Fruit fly (Drosophila melanogaster): ENCODE results near the gene Mst33A.

Gene Mst33A

DNA sequence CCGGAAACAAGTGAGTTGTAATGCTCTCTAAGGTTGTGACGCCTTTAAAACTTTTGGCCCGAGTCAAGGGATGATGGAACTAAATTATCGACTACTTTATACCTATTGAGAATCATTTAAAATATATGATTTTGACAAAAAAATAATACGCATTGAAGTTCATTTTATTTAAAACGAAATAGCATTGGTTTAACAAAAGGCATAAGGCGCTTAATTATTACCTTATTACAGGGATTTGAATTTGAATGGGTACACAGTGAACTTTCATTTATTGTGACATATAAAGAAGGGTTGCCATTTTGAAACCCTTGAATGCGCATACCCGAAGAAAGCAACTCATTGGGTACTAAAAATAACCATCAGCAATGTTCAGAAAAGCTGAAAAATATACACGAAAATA lies 2.4 kb upstream of the Mst33A start (continued):
- TF ChIP-seq tll (GFP tag; optimal IDR thresholded peaks at IDR 0.05) (no peak), Xbp1 (GFP tag; optimal IDR thresholded peaks at IDR 0.05) (peak; percentile 26), CG14710 (tag; optimal IDR thresholded peaks at IDR 0.05) (no peak), CG10543 (GFP tag; optimal IDR thresholded peaks at IDR 0.05) (no peak), odd (GFP tag; optimal IDR thresholded peaks at IDR 0.05) (no peak), sd (tag; optimal IDR thresholded peaks at IDR 0.05) (no peak), ewg (GFP tag; optimal IDR thresholded peaks at IDR 0.05) (no peak), CG17612 (GFP tag; IDR thresholded peaks at IDR 0.05) (no peak), trh (GFP tag; optimal IDR thresholded peaks at IDR 0.05) (no peak), CG17359 (tag; optimal IDR thresholded peaks at IDR 0.05) (peak; percentile 23), CG34376 (GFP tag; optimal IDR thresholded peaks at IDR 0.05) (no peak), HLHmδ (GFP tag; optimal IDR thresholded peaks at IDR 0.05) (no peak), H15 (GFP tag; IDR thresholded peaks at IDR 0.05) (no peak), CG2678 (tag; optimal IDR thresholded peaks at IDR 0.05) (peak; percentile 47), CG12071 (GFP tag; optimal IDR thresholded peaks at IDR 0.05) (no peak), D (optimal IDR thresholded peaks at IDR 0.05) (no peak), D (GFP tag; optimal IDR thresholded peaks at IDR 0.05) (peak; percentile 6), tio (GFP tag; optimal IDR thresholded peaks at IDR 0.05) (peak; percentile 2), Dp (GFP tag; optimal IDR thresholded peaks at IDR 0.05) (no peak), dysf (GFP tag; IDR thresholded peaks at IDR 0.05) (0 out of 3 replicates have a peak, but pooled peaks have one; percentile 42), en (GFP tag; optimal IDR thresholded peaks at IDR 0.05) (no peak), scrt (GFP tag; optimal IDR thresholded peaks at IDR 0.05) (peak; percentile 13), lab (GFP tag; optimal IDR thresholded peaks at IDR 0.05) (peak; percentile 35), CG6689 (GFP tag; IDR thresholded peaks at IDR 0.05) (no peak), HHEX (GFP tag; optimal IDR thresholded peaks at IDR 0.05) (no peak), CG9932 (GFP tag; IDR thresholded peaks at IDR 0.05) (no peak), CG13287 (GFP tag; IDR thresholded peaks at IDR 0.05; ENCODE audit: partially characterized antibody) (no peak), usp (GFP tag; optimal IDR thresholded peaks at IDR 0.05) (no peak), Ptx1 (GFP tag; IDR thresholded peaks at IDR 0.05) (peak; percentile 43), Dad (GFP tag; optimal IDR thresholded peaks at IDR 0.05) (no peak), unpg (GFP tag; optimal IDR thresholded peaks at IDR 0.05) (peak; percentile 13), Sox100B (GFP tag; optimal IDR thresholded peaks at IDR 0.05) (peak; percentile 15), trem (tag; optimal IDR thresholded peaks at IDR 0.05) (no peak), Pdp1 (GFP tag; optimal IDR thresholded peaks at IDR 0.05) (no peak), unc-4 (GFP tag; IDR thresholded peaks at IDR 0.05; ENCODE audit: partially characterized antibody) (no peak), CG11085 (GFP tag; IDR thresholded peaks at IDR 0.05) (no peak), z (GFP tag; IDR thresholded peaks at IDR 0.05) (no peak)

DNA sequence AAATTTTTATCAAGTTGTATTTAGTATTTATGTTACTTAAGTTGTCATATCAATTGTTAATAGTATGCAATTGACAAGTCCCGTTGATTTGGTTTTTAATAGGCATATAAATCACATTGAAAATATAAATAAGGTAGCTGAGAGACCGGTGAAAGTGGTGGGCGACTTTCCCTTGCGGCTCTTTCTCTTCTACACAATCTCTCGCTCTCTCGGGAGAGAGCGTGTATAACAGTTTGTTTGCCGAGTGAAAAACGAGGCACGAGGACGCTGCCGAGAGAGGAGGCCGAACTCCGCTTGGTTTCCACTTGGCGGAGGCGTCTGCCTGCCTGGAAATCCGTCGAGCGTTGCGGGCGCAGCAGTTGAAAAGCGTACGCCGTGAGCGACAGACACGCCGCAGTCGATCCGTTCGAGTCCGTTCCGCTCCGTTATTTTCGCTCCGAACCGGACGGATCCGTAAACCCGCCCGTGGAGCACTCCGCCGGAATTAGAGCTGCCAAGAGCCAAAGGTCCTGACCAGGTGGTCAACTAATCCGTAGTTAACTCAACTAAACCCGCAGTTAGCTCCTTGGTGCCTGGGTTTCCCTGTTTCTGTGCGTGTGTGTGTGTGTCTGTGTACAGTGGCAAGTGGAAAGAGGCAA lies 4.9 kb downstream of the Mst33A start, which contains the start of gene kek2:
TSS of gene kek2 (plus strand) at position 321 of the 638 bp plus-strand sequence.
- TF ChIP-seq otp (GFP tag; IDR thresholded peaks at IDR 0.05) (no peak), fd3F (GFP tag; optimal IDR thresholded peaks at IDR 0.05) (no peak), CG32532 (GFP tag; IDR thresholded peaks at IDR 0.05) (peak; percentile 14; the same call in 1 of the 2 replicates), Dll (GFP tag; IDR thresholded peaks at IDR 0.05; ENCODE audit: partially characterized antibody) (0 out of 4 replicates have a peak, but pooled peaks have one; percentile 12), bbx (GFP tag; IDR thresholded peaks at IDR 0.05; ENCODE audit: partially characterized antibody) (0 out of 2 replicates have a peak, but pooled peaks have one; percentile 36), CG17361 (GFP tag; IDR thresholded peaks at IDR 0.05) (no peak), CG34422 (GFP tag; IDR thresholded peaks at IDR 0.05) (0 out of 3 replicates have a peak, but pooled peaks have one; percentile 17), CG9932 (GFP tag; IDR thresholded peaks at IDR 0.05) (0 out of 2 replicates have a peak, but pooled peaks have one; percentile 10), crol (GFP tag; IDR thresholded peaks at IDR 0.05) (0 out of 2 replicates have a peak, but pooled peaks have one; percentile 6), Ets65A (GFP tag) (peak; percentile 87), Bgb (GFP tag; IDR thresholded peaks at IDR 0.05; ENCODE audit: partially characterized antibody) (0 out of 2 replicates have a peak, but pooled peaks have one; percentile 8), seq (GFP tag; IDR thresholded peaks at IDR 0.05) (0 out of 2 replicates have a peak, but pooled peaks have one; percentile 8), sens (GFP tag) (peak; percentile 38), abd-A (tag; optimal IDR thresholded peaks at IDR 0.05) (peak; percentile 27), Jarid2 (GFP tag; optimal IDR thresholded peaks at IDR 0.05) (peak; percentile 93)
